Fruit fly (Drosophila melanogaster): ENCODE measurements around the gene Prdm13.
"Not testable (repeated sequence)": the region's sequence is repeated elsewhere in the genome, so short reads cannot be mapped to it uniquely, and the experiment has no call there.

DNA sequence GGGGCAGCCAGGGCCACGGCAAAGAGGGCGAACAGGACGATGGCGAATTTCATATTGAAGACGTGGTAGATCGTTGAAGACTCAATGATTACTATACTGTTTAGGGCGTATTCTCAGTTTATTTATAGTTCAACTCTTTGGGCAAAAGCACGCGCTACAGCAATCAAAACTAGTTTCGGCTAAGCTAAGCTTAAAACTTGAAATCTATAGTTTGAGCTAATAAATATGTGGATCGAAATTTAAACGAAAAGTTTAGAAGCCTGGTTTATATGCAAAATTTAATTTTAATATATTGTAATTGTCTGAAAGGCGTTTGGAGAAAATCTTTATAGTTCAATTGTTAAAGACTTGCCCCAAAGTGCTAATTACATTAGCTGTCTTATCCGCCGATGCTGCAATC is 15.0 kb upstream of the Prdm13 start, which contains the start of gene Cpr65Ax1:
- not testable (repeated sequence) for TF ChIP-seq ttk, insv, h (optimal IDR thresholded peaks at IDR 0.05)

All from Kc167 (cell line).